Fruit fly (Drosophila melanogaster) whole organism, prepupa: ENCODE measurements around the gene Trmt61.

Experiments
- CG10669 ChIP-seq: fragments of 200-800 bp; sonication (Bioruptor generic); optimal IDR thresholded peaks from 3 replicates; lab custom pipeline; 2018; ENCODE audit warnings: missing biosample characterization, mild to moderate bottlenecking, missing genetic modification characterization, moderate library complexity
- CG11762 ChIP-seq: fragments of 200-800 bp; sonication (Bioruptor generic); optimal IDR thresholded peaks from 3 replicates; lab custom pipeline; 2016; ENCODE audit warnings: missing biosample characterization, missing genetic modification characterization; ENCODE audit not compliant: insufficient read depth
- CG11902 ChIP-seq: fragments of 200-800 bp; sonication (Bioruptor generic); optimal IDR thresholded peaks from 3 replicates; lab custom pipeline; 2016; ENCODE audit warnings: missing biosample characterization, missing genetic modification characterization
- CG15336 ChIP-seq: fragments of 200-800 bp; sonication (Bioruptor generic); IDR thresholded peaks from 2 replicates; pipeline ENCODE4 v1.3.6; 2022; ENCODE audit warnings: missing biosample characterization, missing genetic modification characterization
- CG1621 ChIP-seq: fragments of 200-800 bp; sonication (Bioruptor generic); optimal IDR thresholded peaks from 3 replicates; lab custom pipeline; 2018; ENCODE audit warnings: missing biosample characterization, mild to moderate bottlenecking, missing genetic modification characterization
- CG16779 ChIP-seq: fragments of 200-800 bp; sonication (Bioruptor generic); optimal IDR thresholded peaks from 3 replicates; lab custom pipeline; 2017; ENCODE audit warnings: missing biosample characterization, mild to moderate bottlenecking, missing genetic modification characterization
- CG3032 ChIP-seq: fragments of 200-800 bp; optimal IDR thresholded peaks from 2 replicates; lab custom pipeline; 2019; ENCODE audit warnings: missing biosample characterization, mild to moderate bottlenecking, missing genetic modification characterization, moderate library complexity
- CG31627 ChIP-seq: fragments of 200-800 bp; sonication (Bioruptor generic); optimal IDR thresholded peaks from 3 replicates; lab custom pipeline; 2016; ENCODE audit warnings: missing biosample characterization, missing genetic modification characterization
- CG32006 ChIP-seq: fragments of 200-800 bp; sonication (Bioruptor generic); optimal IDR thresholded peaks from 3 replicates; lab custom pipeline; 2017; ENCODE audit warnings: missing biosample characterization, mild to moderate bottlenecking, missing genetic modification characterization
- CG34406 ChIP-seq: fragments of 200-800 bp; sonication (Bioruptor generic); optimal IDR thresholded peaks from 3 replicates; lab custom pipeline; 2016; ENCODE audit warnings: missing biosample characterization, missing genetic modification characterization
- CG3919 ChIP-seq: fragments of 200-800 bp; sonication (Bioruptor generic); optimal IDR thresholded peaks from 3 replicates; lab custom pipeline; 2016; ENCODE audit warnings: missing biosample characterization, missing genetic modification characterization
- CG6276 ChIP-seq: fragments of 200-800 bp; sonication (Bioruptor generic); optimal IDR thresholded peaks from 2 replicates; lab custom pipeline; 2017; ENCODE audit warnings: missing biosample characterization, mild to moderate bottlenecking, missing genetic modification characterization
- CG6808 ChIP-seq: fragments of 200-800 bp; sonication (Bioruptor generic); optimal IDR thresholded peaks from 3 replicates; lab custom pipeline; 2017; ENCODE audit warnings: missing biosample characterization, missing genetic modification characterization, mild to moderate bottlenecking, moderate library complexity, missing genetic modification reagents
- CG6854 ChIP-seq: fragments of 200-800 bp; sonication (Bioruptor generic); optimal IDR thresholded peaks from 2 replicates; lab custom pipeline; 2017; ENCODE audit warnings: missing biosample characterization, mild to moderate bottlenecking, missing genetic modification characterization
- CG7368 ChIP-seq: fragments of 200-800 bp; sonication (Bioruptor generic); optimal IDR thresholded peaks from 3 replicates; lab custom pipeline; 2016; ENCODE audit warnings: missing biosample characterization, missing genetic modification characterization
- CG8319 ChIP-seq: fragments of 200-800 bp; sonication (Bioruptor generic); optimal IDR thresholded peaks from 3 replicates; lab custom pipeline; 2016; ENCODE audit warnings: missing biosample characterization, missing genetic modification characterization
- CG8632 ChIP-seq: fragments of 200-800 bp; sonication (Bioruptor generic); optimal IDR thresholded peaks from 3 replicates; lab custom pipeline; 2016; ENCODE audit warnings: missing biosample characterization, missing genetic modification characterization
- Eip75B ChIP-seq: fragments of 200-800 bp; sonication (Bioruptor generic); optimal IDR thresholded peaks from 3 replicates; lab custom pipeline; 2016; ENCODE audit warnings: missing biosample characterization, missing genetic modification characterization
- Eip78C ChIP-seq: fragments of 200-800 bp; sonication (Bioruptor generic); peaks from one replicate; lab custom pipeline; 2016; ENCODE audit warnings: missing biosample characterization, missing genetic modification characterization
- Ets21C ChIP-seq: fragments of 200-800 bp; sonication (Bioruptor generic); optimal IDR thresholded peaks from 3 replicates; lab custom pipeline; 2016; ENCODE audit warnings: missing biosample characterization, missing genetic modification characterization
- Gug ChIP-seq: fragments of 200-800 bp; sonication (Bioruptor generic); IDR thresholded peaks from 2 replicates; pipeline ENCODE4 v1.3.6; 2022; ENCODE audit warnings: missing biosample characterization, missing genetic modification characterization
- Hr38 ChIP-seq: sonication (Bioruptor generic); optimal IDR thresholded peaks from 2 replicates; lab custom pipeline; 2016; ENCODE audit warnings: missing biosample characterization, missing genetic modification characterization
- Hr4 ChIP-seq: fragments of 200-800 bp; sonication (Bioruptor generic); optimal IDR thresholded peaks from 3 replicates; lab custom pipeline; 2016; ENCODE audit warnings: missing biosample characterization, missing genetic modification characterization
- Lpt ChIP-seq: fragments of 200-800 bp; sonication (Bioruptor generic); optimal IDR thresholded peaks from 3 replicates; lab custom pipeline; 2016; ENCODE audit warnings: missing biosample characterization, missing genetic modification characterization
- Met ChIP-seq: fragments of 200-800 bp; sonication (Bioruptor generic); optimal IDR thresholded peaks from 3 replicates; lab custom pipeline; 2016; ENCODE audit warnings: missing biosample characterization, missing genetic modification characterization
- OdsH ChIP-seq: fragments of 200-800 bp; sonication (Bioruptor generic); optimal IDR thresholded peaks from 3 replicates; lab custom pipeline; 2016; ENCODE audit warnings: missing biosample characterization, missing genetic modification characterization
- Sox102F ChIP-seq: fragments of 200-800 bp; sonication (Bioruptor generic); optimal IDR thresholded peaks from 2 replicates; lab custom pipeline; 2016; ENCODE audit warnings: missing biosample characterization, mild to moderate bottlenecking, missing genetic modification characterization
- Sox14 ChIP-seq: fragments of 200-800 bp; sonication (Bioruptor generic); optimal IDR thresholded peaks from 3 replicates; lab custom pipeline; 2016; ENCODE audit warnings: missing biosample characterization, missing genetic modification characterization
- dsx ChIP-seq: fragments of 200-800 bp; optimal IDR thresholded peaks from 3 replicates; lab custom pipeline; 2019; ENCODE audit warnings: missing biosample characterization, mild to moderate bottlenecking, missing genetic modification characterization, moderate library complexity; ENCODE audit not compliant: poor library complexity, severe bottlenecking
- esn ChIP-seq: fragments of 200-800 bp; sonication (Bioruptor generic); optimal IDR thresholded peaks from 2 replicates; lab custom pipeline; 2016; ENCODE audit warnings: missing biosample characterization, mild to moderate bottlenecking, missing genetic modification characterization, moderate library complexity
- fd85E ChIP-seq: fragments of 200-800 bp; sonication (Bioruptor generic); optimal IDR thresholded peaks from 3 replicates; lab custom pipeline; 2016; ENCODE audit warnings: missing biosample characterization, missing genetic modification characterization
- fkh ChIP-seq: fragments of 200-800 bp; sonication (Bioruptor generic); optimal IDR thresholded peaks from 3 replicates; lab custom pipeline; 2017; ENCODE audit warnings: missing biosample characterization, mild to moderate bottlenecking, missing genetic modification characterization, moderate library complexity
- net ChIP-seq: fragments of 200-800 bp; sonication (Bioruptor generic); optimal IDR thresholded peaks from 3 replicates; lab custom pipeline; 2016; ENCODE audit warnings: missing biosample characterization, missing genetic modification characterization
- ss ChIP-seq, 2 experiments: fragments of 200-800 bp; sonication (Bioruptor generic); optimal IDR thresholded peaks; 2 replicates in 1 of 2; 3 replicates in 1 of 2; lab custom pipeline; 2017 to 2018; ENCODE audit warnings: mild to moderate bottlenecking in 2 of 2, missing biosample characterization in 2 of 2, missing genetic modification characterization in 2 of 2, moderate library complexity in 1 of 2
- svp ChIP-seq: fragments of 200-800 bp; sonication (Bioruptor generic); peaks from one replicate; lab custom pipeline; 2016; ENCODE audit warnings: missing biosample characterization, missing genetic modification characterization
- topi ChIP-seq: fragments of 200-800 bp; sonication (Bioruptor generic); optimal IDR thresholded peaks from 3 replicates; lab custom pipeline; 2016; ENCODE audit warnings: missing biosample characterization, missing genetic modification characterization
- vri ChIP-seq: fragments of 200-800 bp; sonication (Bioruptor generic); optimal IDR thresholded peaks from 3 replicates; lab custom pipeline; 2016; ENCODE audit warnings: missing biosample characterization, mild to moderate bottlenecking, missing genetic modification characterization

The Trmt61 gene

DNA sequence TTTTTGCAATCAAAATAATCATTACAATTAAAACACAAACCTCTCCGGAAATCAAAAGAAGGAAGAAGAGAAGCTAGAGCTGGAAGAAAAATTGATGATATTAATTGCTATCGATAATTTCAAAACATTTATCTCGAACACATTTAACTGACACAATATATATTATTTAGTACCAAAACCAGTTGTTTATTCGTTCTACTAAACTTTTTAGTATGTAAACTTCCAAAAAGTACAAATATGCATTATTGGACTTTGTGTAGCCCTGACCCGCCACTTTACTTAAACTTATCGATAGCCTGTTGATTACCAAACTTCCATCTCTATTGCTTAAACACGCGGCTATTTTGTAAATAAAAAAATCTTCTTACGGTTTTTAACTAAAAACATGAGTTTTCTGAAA, at the start of gene Trmt61, which contains the start of gene RpL34a (continued):
- TF ChIP-seq svp (peak; percentile 90), CG32006 (GFP tag; lab: Kevin White, UChicago) (peak; percentile 46), CG3919 (GFP tag; lab: Kevin White, UChicago) (peak; percentile 80), Met (GFP tag; lab: Kevin White, UChicago) (peak; percentile 82), Hr38 (no peak), vri (GFP tag; lab: Kevin White, UChicago) (peak; percentile 70), Eip75B (GFP tag; lab: Kevin White, UChicago) (peak; percentile 87), dsx (GFP tag; lab: Kevin White, UChicago) (peak; percentile 61)

DNA sequence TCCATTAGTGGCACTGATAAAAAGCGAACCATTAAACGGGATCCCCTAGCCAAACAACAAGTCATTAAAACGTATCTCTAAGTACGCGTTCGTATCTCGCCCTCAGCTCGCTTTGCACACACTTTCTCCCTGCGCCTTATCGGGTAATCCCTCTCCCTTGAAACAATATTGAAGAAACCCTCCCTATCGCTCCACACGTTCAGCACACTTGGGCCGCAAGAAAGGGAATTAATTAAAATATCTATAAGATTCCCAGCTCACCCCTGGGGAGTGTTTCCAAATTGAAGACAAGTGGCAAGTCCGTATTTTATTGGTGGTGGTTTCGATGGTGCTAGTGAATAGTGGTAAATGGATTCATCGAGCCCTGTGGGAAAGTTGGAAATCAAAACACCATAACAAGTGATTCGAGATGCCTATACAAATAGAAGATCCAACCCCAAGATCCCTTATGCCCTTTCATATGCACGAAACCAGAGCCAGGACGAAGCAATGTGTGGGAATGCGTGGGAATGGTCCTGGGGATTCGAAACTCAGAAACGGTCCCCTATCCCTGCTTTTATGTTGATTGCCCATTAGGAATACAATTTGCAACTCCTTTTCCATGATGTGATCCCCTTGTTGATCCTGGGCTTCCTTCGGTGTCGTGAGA, 49.4 kb upstream of the Trmt61 start:
- TF ChIP-seq Eip78C (GFP tag; lab: Kevin White, UChicago) = peak; percentile 36
- no peak for TF ChIP-seq esn (GFP tag; lab: Kevin White, UChicago)
- TF ChIP-seq, all 60 proteins: peak for 1

DNA sequence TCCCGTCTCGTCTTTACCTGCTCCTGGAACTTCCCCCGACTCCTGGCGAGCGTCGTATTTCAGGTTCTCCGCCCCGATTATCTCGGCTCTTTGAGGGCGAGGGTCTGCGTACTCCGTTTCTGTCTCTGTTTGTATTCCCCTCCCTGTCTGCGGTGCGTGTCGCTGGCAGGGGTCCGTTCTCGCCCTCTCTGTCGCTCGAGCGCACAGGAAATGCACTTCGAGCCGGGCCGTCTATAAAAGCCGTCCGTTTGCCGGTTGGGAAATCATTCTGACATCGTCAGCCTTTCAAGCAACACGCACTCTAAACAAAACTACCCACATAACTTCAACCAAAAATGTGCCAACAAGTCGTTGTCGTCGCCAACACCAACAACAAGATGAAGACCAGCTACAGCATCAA, 48.7 kb upstream of the Trmt61 start:
- peak; percentile 44 for TF ChIP-seq svp
- TF ChIP-seq Sox102F (GFP tag; lab: Kevin White, UChicago) = peak; percentile 33
- no peak for TF ChIP-seq CG11902
- TF ChIP-seq CG6808 (GFP tag; lab: Kevin White, UChicago) = peak; percentile 25
- TF ChIP-seq fkh (GFP tag; lab: Kevin White, UChicago) = peak; percentile 37
- TF ChIP-seq CG32006 (GFP tag; lab: Kevin White, UChicago) = no peak
- peak; percentile 59 for TF ChIP-seq CG6854 (GFP tag; lab: Kevin White, UChicago)
- peak; percentile 13 for TF ChIP-seq net
- no peak for TF ChIP-seq CG11762
- TF ChIP-seq ss (GFP tag; optimal IDR thresholded peaks at IDR 0.05; lab: Kevin White, UChicago) = peak; percentile 36 to 86
- TF ChIP-seq CG34406 (GFP tag; lab: Kevin White, UChicago) = no peak
- peak; percentile 19 for TF ChIP-seq vri (GFP tag; lab: Kevin White, UChicago)
- TF ChIP-seq dsx (GFP tag; lab: Kevin White, UChicago) = peak; percentile 17
- no peak for TF ChIP-seq CG6276 (GFP tag; lab: Kevin White, UChicago)
- TF ChIP-seq CG1621 = peak; percentile 27
- no peak for TF ChIP-seq CG8632 (GFP tag; lab: Kevin White, UChicago)

DNA sequence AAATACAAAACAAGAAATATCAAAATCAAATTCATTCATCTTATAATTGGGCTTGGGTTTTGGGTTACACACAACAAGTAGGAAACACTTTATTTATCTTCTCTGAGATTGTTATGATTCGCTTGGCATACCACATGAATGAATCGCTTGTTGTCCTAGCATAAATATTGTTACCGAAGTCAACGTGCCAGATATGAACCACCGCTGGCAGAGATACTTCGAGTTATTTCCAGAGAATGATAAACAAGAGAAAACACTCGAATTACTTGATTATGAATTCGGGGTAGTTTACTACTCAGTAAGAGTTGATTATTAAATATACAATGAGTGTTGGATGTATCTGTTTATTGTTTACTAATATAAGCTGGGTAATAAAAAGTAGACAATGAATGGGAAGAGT, 47.8 kb upstream of the Trmt61 start:
- TF ChIP-seq CG3032 (no peak), Eip78C (GFP tag; lab: Kevin White, UChicago) (peak; percentile 60), CG16779 (tag; lab: Kevin White, UChicago) (no peak), svp (peak; percentile 32), fkh (GFP tag; lab: Kevin White, UChicago) (peak; percentile 94)
- TF ChIP-seq, all 60 proteins: peak for 3

DNA sequence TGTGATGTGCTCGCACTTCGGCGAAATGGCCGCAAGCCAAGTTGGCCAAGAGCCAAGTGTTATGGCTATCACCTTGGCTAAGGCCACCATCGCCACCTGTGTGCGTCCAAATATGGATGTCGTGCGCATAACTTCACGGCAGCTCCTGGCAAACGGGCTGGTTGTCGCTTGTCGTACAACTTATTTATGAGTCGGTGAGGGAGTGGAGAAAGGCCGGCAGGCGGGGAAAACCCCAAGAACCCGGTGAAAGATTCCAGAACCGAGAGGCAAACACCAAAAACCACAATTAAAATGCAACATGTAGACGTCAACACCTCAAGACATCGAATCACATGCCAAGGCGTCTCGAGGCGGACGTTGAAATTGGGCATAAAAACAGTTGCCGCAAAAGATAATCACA, 47.0 kb upstream of the Trmt61 start:
- TF ChIP-seq Eip78C (GFP tag; lab: Kevin White, UChicago) (no peak), svp (peak; percentile 36)

DNA sequence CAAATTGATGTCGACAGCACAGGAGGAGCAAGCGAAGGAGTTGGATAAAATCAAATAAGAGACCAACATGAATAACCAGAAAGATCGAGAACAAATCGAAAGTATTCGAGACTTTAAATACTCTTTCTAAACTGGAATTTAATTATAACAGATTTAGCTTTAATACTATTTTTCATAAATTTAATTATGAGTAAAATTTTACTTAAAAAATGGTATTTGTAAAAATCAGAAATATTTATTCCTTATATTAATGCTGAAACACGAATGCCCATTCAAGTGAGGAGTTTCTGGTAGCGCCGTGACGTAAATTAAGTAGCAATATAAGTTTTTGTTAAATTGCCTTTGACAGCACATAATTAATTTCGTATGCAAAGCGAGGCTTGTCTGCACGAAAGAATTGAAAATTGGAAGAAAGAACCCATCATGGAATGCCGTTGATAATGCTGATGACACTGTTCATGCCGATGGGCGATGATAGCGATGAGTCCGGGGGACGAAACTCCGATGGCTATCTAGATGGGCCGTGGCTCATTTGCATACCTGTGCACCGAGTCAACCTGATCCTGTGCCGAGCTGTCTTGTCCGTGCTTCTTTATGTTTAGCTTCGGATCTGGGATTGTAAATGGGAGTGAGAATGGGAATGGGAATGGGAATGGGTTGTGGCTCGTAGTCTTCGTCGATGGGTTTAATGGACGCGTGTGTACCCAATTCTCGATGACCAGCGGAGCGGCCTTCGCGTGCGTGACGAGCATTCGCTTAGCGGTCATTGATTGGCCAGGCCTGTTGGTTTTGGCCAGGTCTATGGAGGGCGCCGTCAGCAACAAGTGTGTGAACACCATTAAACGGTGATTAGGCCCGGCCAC, 46.3 kb upstream of the Trmt61 start:
- TF ChIP-seq CG8632 (GFP tag; lab: Kevin White, UChicago) (no peak), Hr4 (GFP tag; lab: Kevin White, UChicago) (peak; percentile 6), CG1621 (peak; percentile 50), Gug (GFP tag; lab: Robert Waterston, UW) (0 out of 2 replicates have a peak, but pooled peaks have one; percentile 11), CG10669 (peak; percentile 52), fd85E (no peak), Lpt (GFP tag; lab: Kevin White, UChicago) (no peak), OdsH (peak; percentile 31), net (no peak), topi (GFP tag; lab: Kevin White, UChicago) (peak; percentile 28), Ets21C (no peak), svp (peak; percentile 36), CG3919 (GFP tag; lab: Kevin White, UChicago) (peak; percentile 24), CG11762 (no peak), CG3032 (peak; percentile 79), CG15336 (GFP tag; lab: Robert Waterston, UW) (peak; percentile 64), Sox14 (GFP tag; lab: Kevin White, UChicago) (peak; percentile 24), CG7368 (GFP tag; lab: Kevin White, UChicago) (no peak), CG8319 (GFP tag; lab: Kevin White, UChicago) (no peak), CG6854 (GFP tag; lab: Kevin White, UChicago) (no peak), CG31627 (GFP tag; lab: Kevin White, UChicago) (no peak), CG11902 (no peak)
